Fruit fly (Drosophila melanogaster) whole organism, wandering third instar larva: ENCODE results near the gene CG12236.

Experiments used
- Abd-B ChIP-seq: fragments of >200 bp; optimal IDR thresholded peaks from 2 replicates; lab custom pipeline; 2017; ENCODE audit warnings: missing biosample characterization, missing genetic modification characterization
- CG32264 ChIP-seq: fragments of 200-800 bp; sonication (Bioruptor generic); optimal IDR thresholded peaks from 2 replicates; lab custom pipeline; 2016; ENCODE audit warnings: missing biosample characterization, missing genetic modification characterization
- CG9705 ChIP-seq: fragments of 200-800 bp; sonication (Bioruptor generic); optimal IDR thresholded peaks from 2 replicates; lab custom pipeline; 2018; ENCODE audit warnings: missing biosample characterization, mild to moderate bottlenecking, missing genetic modification characterization
- CrebA ChIP-seq: fragments of 200-800 bp; sonication (Bioruptor generic); optimal IDR thresholded peaks from 2 replicates; lab custom pipeline; 2016; ENCODE audit warnings: missing biosample characterization, mild to moderate bottlenecking, missing genetic modification characterization, borderline replicate concordance
- Dfd ChIP-seq: fragments of >200 bp; optimal IDR thresholded peaks from 2 replicates; lab custom pipeline; 2017; ENCODE audit warnings: missing biosample characterization, missing genetic modification characterization
- Dif ChIP-seq: fragments of 200-275, 200-300 bp; sonication (Bioruptor generic); optimal IDR thresholded peaks from 2 replicates; lab custom pipeline; 2018; ENCODE audit warnings: missing biosample characterization, missing genetic modification characterization; ENCODE audit not compliant: partially characterized antibody
- GATAd ChIP-seq: sonication (Bioruptor generic); optimal IDR thresholded peaks from 2 replicates; lab custom pipeline; 2016; ENCODE audit warnings: missing biosample characterization, missing genetic modification characterization
- HLH106 ChIP-seq: fragments of 200-800 bp; optimal IDR thresholded peaks from 3 replicates; lab custom pipeline; 2019; ENCODE audit warnings: missing biosample characterization, mild to moderate bottlenecking, missing genetic modification characterization, moderate library complexity
- Hnf4 ChIP-seq: fragments of 200-800 bp; sonication (Bioruptor generic); optimal IDR thresholded peaks from 2 replicates; lab custom pipeline; 2016; ENCODE audit warnings: missing biosample characterization, mild to moderate bottlenecking, missing genetic modification characterization
- Hr78 ChIP-seq: fragments of >200 bp; optimal IDR thresholded peaks from 2 replicates; lab custom pipeline; 2017; ENCODE audit warnings: missing biosample characterization, missing genetic modification characterization
- Hr83 ChIP-seq: fragments of 200-300 bp; sonication (Bioruptor generic); optimal IDR thresholded peaks from 2 replicates; lab custom pipeline; 2016; ENCODE audit warnings: missing biosample characterization, mild to moderate bottlenecking, missing genetic modification characterization, moderate library complexity; ENCODE audit not compliant: poor library complexity, severe bottlenecking
- Jra ChIP-seq: sonication (Bioruptor generic); optimal IDR thresholded peaks from 2 replicates; lab custom pipeline; 2016; ENCODE audit warnings: missing biosample characterization, missing genetic modification characterization
- Myc ChIP-seq: fragments of >200 bp; optimal IDR thresholded peaks from 2 replicates; lab custom pipeline; 2017
- N ChIP-seq: fragments of >200 bp; optimal IDR thresholded peaks from 2 replicates; lab custom pipeline; 2018; ENCODE audit warnings: missing biosample characterization, missing external identifiers, missing genetic modification characterization
- OdsH ChIP-seq: fragments of 200-800 bp; sonication (Bioruptor generic); optimal IDR thresholded peaks from 2 replicates; lab custom pipeline; 2016; ENCODE audit warnings: missing biosample characterization, mild to moderate bottlenecking, missing genetic modification characterization
- Rel ChIP-seq, 2 experiments: fragments of 200-800 bp; sonication (Bioruptor generic) in 1 of 2; optimal IDR thresholded peaks; 2 replicates in 1 of 2; 3 replicates in 1 of 2; lab custom pipeline; 2016 to 2019; ENCODE audit warnings: mild to moderate bottlenecking in 2 of 2, missing biosample characterization in 2 of 2, missing genetic modification characterization in 2 of 2, moderate library complexity in 1 of 2
- Sp1 ChIP-seq: fragments of 200-800 bp; sonication (Bioruptor generic); optimal IDR thresholded peaks from 3 replicates; lab custom pipeline; 2019; ENCODE audit warnings: missing biosample characterization, mild to moderate bottlenecking, missing genetic modification characterization, moderate library complexity
- Vsx2 ChIP-seq: fragments of 200-300, 225-300 bp; sonication (Bioruptor generic); optimal IDR thresholded peaks from 2 replicates; lab custom pipeline; 2018; ENCODE audit warnings: missing biosample characterization, missing genetic modification characterization; ENCODE audit not compliant: partially characterized antibody
- br ChIP-seq: fragments of 200-800 bp; sonication (Bioruptor generic); optimal IDR thresholded peaks from 2 replicates; lab custom pipeline; 2016; ENCODE audit warnings: missing biosample characterization, missing genetic modification characterization
- brk ChIP-seq: fragments of 200-800 bp; sonication (Bioruptor generic); optimal IDR thresholded peaks from 2 replicates; lab custom pipeline; 2016; ENCODE audit warnings: missing biosample characterization, mild to moderate bottlenecking, missing genetic modification characterization
- dl ChIP-seq, 2 experiments: fragments of 175-275, 200-275 bp in 1 of 2; fragments of 200-275 bp in 1 of 2; sonication (Bioruptor generic); optimal IDR thresholded peaks; lab custom pipeline; 2018; ENCODE audit warnings: mild to moderate bottlenecking in 2 of 2, missing biosample characterization in 2 of 2, missing genetic modification characterization in 2 of 2, moderate library complexity in 2 of 2; ENCODE audit not compliant: partially characterized antibody in 2 of 2, insufficient read depth in 1 of 2
- dmrt93B ChIP-seq: fragments of 200-800 bp; sonication (Bioruptor generic); optimal IDR thresholded peaks from 2 replicates; lab custom pipeline; 2018; ENCODE audit warnings: missing biosample characterization, mild to moderate bottlenecking, missing genetic modification characterization
- dsf ChIP-seq: sonication (Bioruptor generic); optimal IDR thresholded peaks from 2 replicates; lab custom pipeline; 2016; ENCODE audit warnings: missing biosample characterization, missing genetic modification characterization, borderline replicate concordance
- ey ChIP-seq: fragments of 200-800 bp; sonication (Bioruptor generic); optimal IDR thresholded peaks from 2 replicates; lab custom pipeline; 2016; ENCODE audit warnings: missing biosample characterization, missing genetic modification characterization
- foxo ChIP-seq, 2 experiments: fragments of 200-800 bp; sonication (Bioruptor generic); optimal IDR thresholded peaks; 2 replicates in 1 of 2; 3 replicates in 1 of 2; lab custom pipeline; 2016 to 2017; ENCODE audit warnings: missing biosample characterization in 2 of 2, missing genetic modification characterization in 2 of 2
- fru ChIP-seq: fragments of 200-800 bp; sonication (Bioruptor generic); optimal IDR thresholded peaks from 3 replicates; lab custom pipeline; 2016; ENCODE audit warnings: missing biosample characterization, mild to moderate bottlenecking, missing genetic modification characterization
- h ChIP-seq: fragments of 200-800 bp; sonication (Bioruptor generic); optimal IDR thresholded peaks from 3 replicates; lab custom pipeline; 2016; ENCODE audit warnings: missing biosample characterization, mild to moderate bottlenecking, missing genetic modification characterization
- lola ChIP-seq: fragments of >200 bp; optimal IDR thresholded peaks from 2 replicates; lab custom pipeline; 2017; ENCODE audit warnings: missing biosample characterization, missing genetic modification characterization
- pan ChIP-seq: fragments of >200 bp; optimal IDR thresholded peaks from 2 replicates; lab custom pipeline; 2017
- psq ChIP-seq: fragments of 200-800 bp; sonication (Bioruptor generic); optimal IDR thresholded peaks from 3 replicates; lab custom pipeline; 2017; ENCODE audit warnings: missing biosample characterization, mild to moderate bottlenecking, missing genetic modification characterization, moderate library complexity
- rgr ChIP-seq: fragments of 200-800 bp; sonication (Bioruptor generic); optimal IDR thresholded peaks from 3 replicates; lab custom pipeline; 2016; ENCODE audit warnings: missing biosample characterization, mild to moderate bottlenecking, missing genetic modification characterization
- sage ChIP-seq: fragments of 200-800 bp; sonication (Bioruptor generic); optimal IDR thresholded peaks from 2 replicates; lab custom pipeline; 2016; ENCODE audit warnings: missing biosample characterization, mild to moderate bottlenecking, missing genetic modification characterization
- tai ChIP-seq: sonication (Bioruptor generic); optimal IDR thresholded peaks from 2 replicates; lab custom pipeline; 2016; ENCODE audit warnings: missing biosample characterization, missing genetic modification characterization
- usp ChIP-seq: fragments of >200 bp; optimal IDR thresholded peaks from 2 replicates; lab custom pipeline; 2017; ENCODE audit warnings: missing biosample characterization, missing genetic modification characterization
- woc ChIP-seq: sonication (Bioruptor generic); optimal IDR thresholded peaks from 2 replicates; lab custom pipeline; 2016; ENCODE audit warnings: missing biosample characterization, mild to moderate bottlenecking, missing genetic modification characterization

Gene CG12236

DNA sequence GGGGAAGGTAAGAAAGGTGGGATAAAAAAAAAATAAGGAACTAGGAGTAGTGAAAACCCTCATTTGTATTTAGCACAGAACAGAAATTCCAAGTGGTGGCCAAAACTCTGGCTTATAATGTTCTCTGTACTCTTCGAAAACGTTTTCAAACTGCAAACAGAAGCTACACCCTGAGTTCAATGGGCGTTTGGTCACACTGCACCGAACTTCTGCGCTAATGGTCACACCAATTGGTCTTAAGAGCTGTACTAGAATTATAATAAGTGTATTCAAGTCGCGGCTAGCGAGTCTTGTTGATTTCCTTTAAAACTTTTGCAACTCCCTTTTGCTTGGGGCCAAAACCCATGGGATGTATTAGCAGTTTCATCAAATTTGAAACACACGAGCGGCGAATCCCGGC is 14.1 kb downstream of the CG12236 start:
- TF ChIP-seq Vsx2 (GFP tag; lab: Kevin White, UChicago): no peak
- no peak for TF ChIP-seq CrebA (GFP tag; lab: Kevin White, UChicago)
- TF ChIP-seq Hr78 (GFP tag; lab: Kevin White, UChicago): no peak
- TF ChIP-seq sage (GFP tag; lab: Kevin White, UChicago): no peak
- no peak for TF ChIP-seq Abd-B (GFP tag; lab: Kevin White, UChicago)
- TF ChIP-seq dl (GFP tag; optimal IDR thresholded peaks at IDR 0.05; lab: Kevin White, UChicago; ENCODE audit: insufficient read depth in 1 of 2, partially characterized antibody in 2 of 2): no peak
- TF ChIP-seq Dfd: no peak
- TF ChIP-seq Hr83: no peak
- no peak for TF ChIP-seq lola (GFP tag; lab: Kevin White, UChicago)
- no peak for TF ChIP-seq psq (GFP tag; lab: Kevin White, UChicago)
- TF ChIP-seq Myc (lab: Kevin White, UChicago): no peak
- TF ChIP-seq GATAd (GFP tag; lab: Kevin White, UChicago): no peak
- TF ChIP-seq dsf (GFP tag; lab: Kevin White, UChicago): no peak
- TF ChIP-seq tai (GFP tag; lab: Kevin White, UChicago): no peak
- TF ChIP-seq Dif (GFP tag; lab: Kevin White, UChicago): no peak
- TF ChIP-seq ey (GFP tag; lab: Kevin White, UChicago): no peak
- TF ChIP-seq HLH106 (tag; lab: Kevin White, UChicago): no peak

DNA sequence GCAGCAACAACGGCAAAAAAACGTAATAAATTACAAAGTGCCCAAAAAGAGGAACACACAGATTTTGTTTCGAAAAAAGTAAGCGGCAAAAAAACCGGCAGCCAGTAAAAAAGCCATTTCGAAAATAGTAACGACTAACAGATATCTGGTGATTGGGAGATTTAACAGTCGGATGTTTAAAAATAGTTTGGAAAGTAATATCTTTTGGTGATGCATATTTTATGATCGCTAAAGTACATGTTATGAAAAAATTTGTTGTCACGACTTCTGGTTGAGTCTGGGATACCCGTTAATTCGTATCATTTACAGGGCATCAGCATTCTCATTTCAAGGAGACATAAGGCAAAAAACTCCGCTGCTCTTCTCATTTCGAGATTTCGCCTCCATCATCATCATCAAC is 15.2 kb downstream of the CG12236 start:
- TF ChIP-seq foxo (GFP tag; optimal IDR thresholded peaks at IDR 0.05; lab: Kevin White, UChicago) (peak in 1 of 2 experiments; percentile 81), CG9705 (GFP tag; lab: Kevin White, UChicago) (no peak), dl (GFP tag; optimal IDR thresholded peaks at IDR 0.05; lab: Kevin White, UChicago; ENCODE audit: insufficient read depth in 1 of 2, partially characterized antibody in 2 of 2) (no peak), h (GFP tag; lab: Kevin White, UChicago) (peak; percentile 85), N (GFP tag; lab: Kevin White, UChicago) (no peak), dmrt93B (GFP tag; lab: Kevin White, UChicago) (peak; percentile 42), Hr83 (no peak), CG32264 (GFP tag; lab: Kevin White, UChicago) (peak; percentile 49), ey (GFP tag; lab: Kevin White, UChicago) (peak; percentile 78), pan (lab: Kevin White, UChicago) (no peak), Sp1 (GFP tag; lab: Kevin White, UChicago) (peak; percentile 55), Hr78 (GFP tag; lab: Kevin White, UChicago) (no peak), Hnf4 (GFP tag; lab: Kevin White, UChicago) (peak; percentile 64), rgr (peak; percentile 78), HLH106 (tag; lab: Kevin White, UChicago) (peak; percentile 69), Dif (GFP tag; lab: Kevin White, UChicago) (no peak), usp (GFP tag; lab: Kevin White, UChicago) (no peak), br (GFP tag; lab: Kevin White, UChicago) (peak; percentile 78), fru (GFP tag; lab: Kevin White, UChicago) (peak; percentile 80), Dfd (no peak), OdsH (GFP tag; lab: Kevin White, UChicago) (peak; percentile 63), woc (GFP tag; lab: Kevin White, UChicago) (peak; percentile 54), Myc (lab: Kevin White, UChicago) (no peak), Abd-B (GFP tag; lab: Kevin White, UChicago) (no peak), psq (GFP tag; lab: Kevin White, UChicago) (peak; percentile 65), brk (GFP tag; lab: Kevin White, UChicago) (no peak), Rel (GFP tag; optimal IDR thresholded peaks at IDR 0.05; lab: Kevin White, UChicago) (no peak), Rel (tag; optimal IDR thresholded peaks at IDR 0.05; lab: Kevin White, UChicago) (peak; percentile 7), Jra (no peak)

DNA sequence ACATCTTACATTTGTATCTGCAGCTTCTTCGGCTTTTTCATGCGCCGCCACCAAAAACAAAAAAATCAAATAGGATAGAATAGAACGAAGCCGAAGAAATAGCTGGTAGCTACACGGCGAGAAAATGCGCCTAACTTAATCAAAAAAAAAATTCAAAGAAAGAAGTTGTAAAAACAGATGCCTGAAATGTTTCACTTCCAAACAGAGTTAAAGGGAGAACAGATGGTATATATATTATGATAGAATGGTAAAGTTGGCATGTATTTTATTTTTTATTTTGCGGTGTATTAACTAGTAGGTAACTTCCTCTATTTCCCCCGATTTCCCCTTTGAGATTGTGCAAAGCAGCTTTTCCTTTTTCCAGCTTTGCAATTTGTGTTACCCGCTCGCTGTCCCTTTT is 16.4 kb downstream of the CG12236 start:
- no peak for TF ChIP-seq Myc (lab: Kevin White, UChicago)
- no peak for TF ChIP-seq sage (GFP tag; lab: Kevin White, UChicago)
- no peak for TF ChIP-seq Dif (GFP tag; lab: Kevin White, UChicago)
- TF ChIP-seq Jra: no peak
- no peak for TF ChIP-seq Hr83
- no peak for TF ChIP-seq woc (GFP tag; lab: Kevin White, UChicago)
- TF ChIP-seq Rel (GFP tag; optimal IDR thresholded peaks at IDR 0.05; lab: Kevin White, UChicago): no peak
- no peak for TF ChIP-seq Rel (tag; optimal IDR thresholded peaks at IDR 0.05; lab: Kevin White, UChicago)
- TF ChIP-seq, all 38 proteins: peak for 0
